Worm (Caenorhabditis elegans) whole organism, L1 larva: Measurements from ENCODE around the gene nspb-9.
A peak's percentile ranks its signal among the peaks of the same experiment; 100 is the strongest.

Source experiments
- ama-1 ChIP-seq: fragments of 150-350 bp; optimal IDR thresholded peaks from 2 replicates; lab custom pipeline; 2014
- elt-3 ChIP-seq, 6 experiments: fragments of 150-350 bp in 1 of 6; sonication (generic microtip); optimal IDR thresholded peaks; 2 replicates each; lab custom pipeline; 2017 to 2018; ENCODE audit warnings: missing biosample characterization in 6 of 6, missing genetic modification characterization in 6 of 6, inconsistent platforms in 1 of 6
- jun-1 ChIP-seq: fragments of 150-350 bp; optimal IDR thresholded peaks from 2 replicates; lab custom pipeline; 2014; ENCODE audit warnings: missing biosample characterization, missing genetic modification reagents, missing genetic modification characterization
- swsn-7 ChIP-seq: sonication (generic microtip); optimal IDR thresholded peaks from 2 replicates; lab custom pipeline; 2016; ENCODE audit warnings: missing genetic modification characterization, missing compliant biosample characterization

ce11 chrII:14598367-14598766 lies 17.7 kb downstream of the nspb-9 start:
- TF ChIP-seq jun-1 (tag; lab: Kevin White, UChicago): peak; percentile 25
- TF ChIP-seq swsn-7 (tag; lab: Kevin White, UChicago): peak; percentile 69
- TF ChIP-seq ama-1 (lab: Kevin White, UChicago): peak; percentile 32
- TF ChIP-seq elt-3 (tag; optimal IDR thresholded peaks at IDR 0.05; lab: Kevin White, UChicago): peak in 2 of 6 experiments; percentile 38 to 54
